Worm (Caenorhabditis elegans): ENCODE results near the gene aly-2.

aly-2 gene

ce11 chrIV:9107464-9107863, 39.8 kb upstream of the aly-2 start (continued):
- TF ChIP-seq lsy-2 (tag; optimal IDR thresholded peaks at IDR 0.05) (peak; percentile 8 to 57), ets-5 (GFP tag; IDR thresholded peaks at IDR 0.05) (no peak), egl-27 (tag; optimal IDR thresholded peaks at IDR 0.05) (no peak), ztf-11 (tag; optimal IDR thresholded peaks at IDR 0.05) (no peak), nhr-76 (tag; optimal IDR thresholded peaks at IDR 0.05) (no peak), Y116A8C.19 (tag; optimal IDR thresholded peaks at IDR 0.05; ENCODE audit: borderline replicate concordance) (no peak), ceh-8 (GFP tag; optimal IDR thresholded peaks at IDR 0.05) (no peak), aha-1 (tag; optimal IDR thresholded peaks at IDR 0.05) (no peak), dpl-1 (GFP tag; optimal IDR thresholded peaks at IDR 0.05) (peak in 2 of 3 experiments; percentile 38 to 64), blmp-1 (tag; optimal IDR thresholded peaks at IDR 0.05) (peak; percentile 57), unc-98 (GFP tag; IDR thresholded peaks at IDR 0.05) (no peak), nhr-28 (tag; optimal IDR thresholded peaks at IDR 0.05) (no peak), lin-39 (tag; optimal IDR thresholded peaks at IDR 0.05) (no peak), sptf-1 (tag; optimal IDR thresholded peaks at IDR 0.05) (no peak), skn-1 (tag; optimal IDR thresholded peaks at IDR 0.05) (peak; percentile 41), ceh-82 (tag; optimal IDR thresholded peaks at IDR 0.05) (no peak), hpl-2 (GFP tag; optimal IDR thresholded peaks at IDR 0.05) (no peak)

- no peak for TF ChIP-seq C16A3.4 (tag; optimal IDR thresholded peaks at IDR 0.05)
Measured at ce11 chrIV:9108631-9109030, 38.6 kb upstream of the aly-2 start, which contains the start of gene aly-1. TSS of gene aly-1 (plus strand) at chrIV:9108931.

ce11 chrIV:9112019-9112418, 35.2 kb upstream of the aly-2 start:
- no peak for TF ChIP-seq nhr-84 (tag; optimal IDR thresholded peaks at IDR 0.05)
- no peak for TF ChIP-seq nhr-11 (tag; optimal IDR thresholded peaks at IDR 0.05)
- no peak for TF ChIP-seq unc-30 (tag; optimal IDR thresholded peaks at IDR 0.05)
- no peak for TF ChIP-seq alr-1 (tag; optimal IDR thresholded peaks at IDR 0.05; ENCODE audit: borderline replicate concordance)
- TF ChIP-seq F16B12.6 (tag; optimal IDR thresholded peaks at IDR 0.05): no peak
- TF ChIP-seq lin-15B (tag; optimal IDR thresholded peaks at IDR 0.05): no peak
- TF ChIP-seq xbp-1 (tag; optimal IDR thresholded peaks at IDR 0.05): no peak
- no peak for TF ChIP-seq ets-5 (GFP tag; IDR thresholded peaks at IDR 0.05)
- TF ChIP-seq pax-3 (tag; optimal IDR thresholded peaks at IDR 0.05): no peak
- TF ChIP-seq elt-2 (tag; optimal IDR thresholded peaks at IDR 0.05): peak; percentile 62
- no peak for TF ChIP-seq nhr-19 (GFP tag; conservative IDR thresholded peaks at IDR 0.05)
- TF ChIP-seq ceh-88 (GFP tag; IDR thresholded peaks at IDR 0.05): no peak
- TF ChIP-seq mep-1 (tag; optimal IDR thresholded peaks at IDR 0.05): no peak
- TF ChIP-seq blmp-1 (tag; optimal IDR thresholded peaks at IDR 0.05): peak; percentile 95
- no peak for TF ChIP-seq tlp-1 (tag; optimal IDR thresholded peaks at IDR 0.05)
- no peak for TF ChIP-seq sox-4 (tag; optimal IDR thresholded peaks at IDR 0.05)
- TF ChIP-seq jun-1 (tag; optimal IDR thresholded peaks at IDR 0.05): peak; percentile 29
- no peak for TF ChIP-seq unc-86 (tag; optimal IDR thresholded peaks at IDR 0.05)
- TF ChIP-seq fkh-10 (GFP tag; optimal IDR thresholded peaks at IDR 0.05): no peak

- TF ChIP-seq F16B12.6 (tag; optimal IDR thresholded peaks at IDR 0.05) (no peak), hlh-17 (GFP tag; optimal IDR thresholded peaks at IDR 0.05; ENCODE audit: borderline replicate concordance) (no peak), skn-1 (tag; optimal IDR thresholded peaks at IDR 0.05) (no peak), unc-130 (tag; optimal IDR thresholded peaks at IDR 0.05) (no peak), mab-9 (GFP tag; IDR thresholded peaks at IDR 0.05) (no peak), mep-1 (tag; optimal IDR thresholded peaks at IDR 0.05) (no peak), pqm-1 (tag; optimal IDR thresholded peaks at IDR 0.05) (no peak)
Measured at ce11 chrIV:9114078-9114477, 33.2 kb upstream of the aly-2 start.
